Worm (Caenorhabditis elegans) whole organism, L1 larva: ENCODE results near the gene srsx-22.

Experiments
- aly-2 ChIP-seq: fragments of 150-350 bp; optimal IDR thresholded peaks from 2 replicates; lab custom pipeline; 2014; ENCODE audit warnings: missing biosample characterization, missing genetic modification characterization
- ama-1 ChIP-seq: fragments of 150-350 bp; optimal IDR thresholded peaks from 2 replicates; lab custom pipeline; 2014
- grh-1 ChIP-seq: fragments of 200-800 bp; sonication (Bioruptor generic); IDR thresholded peaks from 2 replicates; pipeline ENCODE4 v1.3.6; 2022; ENCODE audit warnings: missing genetic modification reagents, missing genetic modification characterization, missing compliant biosample characterization
- lin-13 ChIP-seq: fragments of 150-350 bp; optimal IDR thresholded peaks from 2 replicates; lab custom pipeline; 2014; ENCODE audit warnings: missing biosample characterization, missing genetic modification reagents, missing genetic modification characterization
- lin-35 ChIP-seq, 2 experiments: fragments of 150-350 bp; optimal IDR thresholded peaks; 2 replicates each; lab custom pipeline; 2014; ENCODE audit warnings: missing biosample characterization in 2 of 2, missing genetic modification characterization in 2 of 2, missing genetic modification reagents in 2 of 2
- lin-39 ChIP-seq: fragments of 150-350 bp; optimal IDR thresholded peaks from 2 replicates; lab custom pipeline; 2014; ENCODE audit warnings: missing biosample characterization, missing genetic modification reagents, missing genetic modification characterization
- nhr-11 ChIP-seq: fragments of 150-350 bp; optimal IDR thresholded peaks from 2 replicates; lab custom pipeline; 2014; ENCODE audit warnings: missing biosample characterization, missing genetic modification characterization
- rnt-1 ChIP-seq: sonication (generic microtip); optimal IDR thresholded peaks from 2 replicates; lab custom pipeline; 2016; ENCODE audit warnings: mild to moderate bottlenecking, missing genetic modification characterization, moderate library complexity, missing compliant biosample characterization
- skn-1 ChIP-seq: fragments of 150-350 bp; optimal IDR thresholded peaks from 2 replicates; lab custom pipeline; 2014; ENCODE audit warnings: missing biosample characterization, missing genetic modification characterization
- sup-37 ChIP-seq: fragments of 200-800 bp; sonication (Bioruptor generic); optimal IDR thresholded peaks from 2 replicates; lab custom pipeline; 2018; ENCODE audit warnings: mild to moderate bottlenecking, missing genetic modification characterization, missing compliant biosample characterization
- ztf-11 ChIP-seq, 2 experiments: sonication (generic microtip); optimal IDR thresholded peaks; 2 replicates each; lab custom pipeline; 2016 to 2017; ENCODE audit warnings: missing genetic modification characterization in 2 of 2, missing biosample characterization in 1 of 2, missing compliant biosample characterization in 1 of 2
- ztf-4 ChIP-seq: fragments of 150-350 bp; optimal IDR thresholded peaks from 2 replicates; lab custom pipeline; 2014; ENCODE audit warnings: missing biosample characterization, missing genetic modification characterization

- TF ChIP-seq ama-1 (lab: Kevin White, UChicago) (no peak), sup-37 (GFP tag; lab: Kevin White, UChicago) (no peak), lin-39 (tag; lab: Kevin White, UChicago) (no peak), lin-35 (GFP tag; optimal IDR thresholded peaks at IDR 0.05; lab: Kevin White, UChicago) (no peak), aly-2 (tag; lab: Kevin White, UChicago) (no peak), grh-1 (GFP tag; lab: Robert Waterston, UW) (no peak), lin-13 (GFP tag; lab: Kevin White, UChicago) (no peak), skn-1 (tag; lab: Kevin White, UChicago) (no peak), rnt-1 (tag; lab: Kevin White, UChicago) (no peak), nhr-11 (tag; lab: Kevin White, UChicago) (no peak), ztf-11 (tag; optimal IDR thresholded peaks at IDR 0.05; lab: Kevin White, UChicago) (no peak), ztf-4 (tag; lab: Kevin White, UChicago) (no peak)
Observed at ce11 chrV:8384809-8385208, 33.3 kb downstream of the srsx-22 start.
